Fruit fly (Drosophila melanogaster) whole organism, embryonic: Measurements from ENCODE around the gene CG7906.

Experiments
- Adf1 ChIP-seq: fragments of 200-800 bp; sonication (Bioruptor generic); IDR thresholded peaks from 2 replicates; pipeline ENCODE4 v1.3.6; 2022; ENCODE audit warnings: missing biosample characterization, missing genetic modification characterization
- Blimp-1 ChIP-seq: fragments of 200-800 bp; sonication (Bioruptor generic); optimal IDR thresholded peaks from 3 replicates; lab custom pipeline; 2018; ENCODE audit warnings: missing biosample characterization, missing genetic modification characterization, mild to moderate bottlenecking, moderate library complexity, missing genetic modification reagents
- Bteb2 ChIP-seq: fragments of 200-800 bp; sonication (Bioruptor generic); optimal IDR thresholded peaks from 2 replicates; lab custom pipeline; 2016; ENCODE audit warnings: missing biosample characterization, missing genetic modification characterization
- C15 ChIP-seq: fragments of 200-800 bp; sonication (Bioruptor generic); IDR thresholded peaks from 3 replicates; pipeline ENCODE4 v1.3.6; 2022; ENCODE audit warnings: missing biosample characterization, missing genetic modification characterization
- CG10267 ChIP-seq: fragments of 200-800 bp; sonication (Bioruptor generic); optimal IDR thresholded peaks from 2 replicates; lab custom pipeline; 2018; ENCODE audit warnings: missing biosample characterization, mild to moderate bottlenecking, missing genetic modification characterization, moderate library complexity
- CG10543 ChIP-seq: fragments of 200-800 bp; sonication (Bioruptor generic); optimal IDR thresholded peaks from 3 replicates; lab custom pipeline; 2017; ENCODE audit warnings: missing biosample characterization, mild to moderate bottlenecking, missing genetic modification characterization, moderate library complexity
- CG11504 ChIP-seq: fragments of 200-800 bp; sonication (Bioruptor generic); optimal IDR thresholded peaks from 3 replicates; lab custom pipeline; 2019; ENCODE audit warnings: missing biosample characterization, mild to moderate bottlenecking, missing genetic modification characterization, moderate library complexity
- CG12219 ChIP-seq: fragments of 200-800 bp; sonication (Bioruptor generic); optimal IDR thresholded peaks from 3 replicates; lab custom pipeline; 2018; ENCODE audit warnings: missing biosample characterization, mild to moderate bottlenecking, missing genetic modification characterization
- CG12236 ChIP-seq: fragments of 200-800 bp; sonication (Bioruptor generic); optimal IDR thresholded peaks from 2 replicates; lab custom pipeline; 2016; ENCODE audit warnings: missing biosample characterization, missing genetic modification characterization
- CG12391 ChIP-seq: fragments of 200-800 bp; sonication (Bioruptor generic); optimal IDR thresholded peaks from 3 replicates; lab custom pipeline; 2018; ENCODE audit warnings: missing biosample characterization, mild to moderate bottlenecking, missing genetic modification characterization, moderate library complexity
- CG12744 ChIP-seq: fragments of 200-800 bp; sonication (Bioruptor generic); optimal IDR thresholded peaks from 2 replicates; lab custom pipeline; 2016; ENCODE audit warnings: missing biosample characterization, missing genetic modification characterization
- CG14014 ChIP-seq: fragments of 200-800 bp; sonication (Bioruptor generic); IDR thresholded peaks from 2 replicates; pipeline ENCODE4 v1.3.6; 2022; ENCODE audit warnings: missing biosample characterization, missing genetic modification characterization
- CG14710 ChIP-seq: fragments of 200-800 bp; sonication (Bioruptor generic); optimal IDR thresholded peaks from 3 replicates; lab custom pipeline; 2019; ENCODE audit warnings: missing biosample characterization, mild to moderate bottlenecking, missing genetic modification characterization, moderate library complexity
- CG1529 ChIP-seq: fragments of 200-800 bp; sonication (Bioruptor generic); optimal IDR thresholded peaks from 3 replicates; lab custom pipeline; 2018; ENCODE audit warnings: missing biosample characterization, missing genetic modification characterization
- CG17359 ChIP-seq: fragments of 200-800 bp; sonication (Bioruptor generic); optimal IDR thresholded peaks from 3 replicates; lab custom pipeline; 2018; ENCODE audit warnings: missing biosample characterization, mild to moderate bottlenecking, missing genetic modification characterization, moderate library complexity
- CG17912 ChIP-seq: fragments of 200-800 bp; sonication (Bioruptor generic); optimal IDR thresholded peaks from 2 replicates; lab custom pipeline; 2018; ENCODE audit warnings: missing biosample characterization, mild to moderate bottlenecking, missing genetic modification characterization
- CG18262 ChIP-seq: fragments of 200-800 bp; optimal IDR thresholded peaks from 3 replicates; lab custom pipeline; 2019; ENCODE audit warnings: missing biosample characterization, mild to moderate bottlenecking, missing genetic modification characterization, moderate library complexity
- CG18619 ChIP-seq: fragments of 200-800 bp; sonication (Bioruptor generic); optimal IDR thresholded peaks from 3 replicates; lab custom pipeline; 2017; ENCODE audit warnings: missing biosample characterization, mild to moderate bottlenecking, missing genetic modification characterization
- CG2120 ChIP-seq: fragments of 200-800 bp; sonication (Bioruptor generic); optimal IDR thresholded peaks from 3 replicates; lab custom pipeline; 2016; ENCODE audit warnings: missing biosample characterization, missing genetic modification characterization
- CG2199 ChIP-seq: fragments of 200-800 bp; sonication (Bioruptor generic); IDR thresholded peaks from 3 replicates; pipeline ENCODE4 v1.3.6; 2022; ENCODE audit warnings: missing biosample characterization, missing genetic modification characterization
- CG31441 ChIP-seq: fragments of 200-800 bp; sonication (Bioruptor generic); IDR thresholded peaks from 2 replicates; pipeline ENCODE4 v1.3.6; 2022; ENCODE audit warnings: missing biosample characterization, missing genetic modification characterization
- CG4820 ChIP-seq: fragments of 200-800 bp; sonication (Bioruptor generic); optimal IDR thresholded peaks from 3 replicates; lab custom pipeline; 2016; ENCODE audit warnings: missing biosample characterization, missing genetic modification characterization
- CG5953 ChIP-seq: fragments of 200-800 bp; sonication (Bioruptor generic); IDR thresholded peaks from 2 replicates; pipeline ENCODE4 v1.3.6; 2022; ENCODE audit warnings: missing biosample characterization, missing genetic modification characterization
- CG6254 ChIP-seq: fragments of 200-800 bp; sonication (Bioruptor generic); optimal IDR thresholded peaks from 3 replicates; lab custom pipeline; 2017; ENCODE audit warnings: mild to moderate bottlenecking, missing biosample characterization, missing genetic modification reagents, missing genetic modification characterization
- CG6813 ChIP-seq: fragments of 200-800 bp; sonication (Bioruptor generic); optimal IDR thresholded peaks from 2 replicates; lab custom pipeline; 2017; ENCODE audit warnings: missing biosample characterization, missing genetic modification characterization, mild to moderate bottlenecking, moderate library complexity, missing genetic modification reagents
- CG7963 ChIP-seq: fragments of 200-800 bp; sonication (Bioruptor generic); IDR thresholded peaks from 3 replicates; pipeline ENCODE4 v1.3.6; 2022; ENCODE audit warnings: missing biosample characterization, missing genetic modification characterization; ENCODE audit not compliant: partially characterized antibody
- CG8388 ChIP-seq: fragments of 200-800 bp; sonication (Bioruptor generic); optimal IDR thresholded peaks from 2 replicates; lab custom pipeline; 2019; ENCODE audit warnings: missing biosample characterization, mild to moderate bottlenecking, missing genetic modification characterization, moderate library complexity
- CG8765 ChIP-seq: fragments of 200-800 bp; sonication (Bioruptor generic); IDR thresholded peaks from 2 replicates; pipeline ENCODE4 v1.3.6; 2022; ENCODE audit warnings: missing biosample characterization, missing genetic modification characterization
- CG9215 ChIP-seq: fragments of 200-800 bp; sonication (Bioruptor generic); IDR thresholded peaks from 2 replicates; pipeline ENCODE4 v1.3.6; 2022; ENCODE audit warnings: missing biosample characterization, missing genetic modification characterization
- D19B ChIP-seq: fragments of 200-800 bp; sonication (Bioruptor generic); optimal IDR thresholded peaks from 2 replicates; lab custom pipeline; 2017; ENCODE audit warnings: missing biosample characterization, mild to moderate bottlenecking, missing genetic modification characterization
- E2f1 ChIP-seq: fragments of 200-800 bp; sonication (Bioruptor generic); IDR thresholded peaks from 2 replicates; pipeline ENCODE4 v1.3.6; 2022; ENCODE audit warnings: missing biosample characterization, missing genetic modification characterization
- Gug ChIP-seq: fragments of 200-800 bp; sonication (Bioruptor generic); IDR thresholded peaks from 4 replicates; pipeline ENCODE4 v1.3.6; 2022; ENCODE audit warnings: missing biosample characterization, missing genetic modification characterization
- Nf-YC ChIP-seq: fragments of 200-800 bp; optimal IDR thresholded peaks from 3 replicates; lab custom pipeline; 2019; ENCODE audit warnings: missing biosample characterization, mild to moderate bottlenecking, missing genetic modification characterization, moderate library complexity
- Opbp ChIP-seq: fragments of 200-800 bp; sonication (Bioruptor generic); IDR thresholded peaks from 3 replicates; pipeline ENCODE4 v1.3.6; 2022; ENCODE audit warnings: missing biosample characterization, missing genetic modification characterization; ENCODE audit not compliant: partially characterized antibody
- Spps ChIP-seq: fragments of 200-800 bp; sonication (Bioruptor generic); optimal IDR thresholded peaks from 2 replicates; lab custom pipeline; 2018; ENCODE audit warnings: missing biosample characterization, mild to moderate bottlenecking, missing genetic modification characterization
- Sry-β ChIP-seq: fragments of 200-800 bp; sonication (Bioruptor generic); optimal IDR thresholded peaks from 2 replicates; lab custom pipeline; 2018; ENCODE audit warnings: missing biosample characterization, mild to moderate bottlenecking, missing genetic modification characterization, moderate library complexity
- Xbp1 ChIP-seq: fragments of 200-800 bp; sonication (Bioruptor generic); optimal IDR thresholded peaks from 3 replicates; lab custom pipeline; 2016; ENCODE audit warnings: missing biosample characterization, mild to moderate bottlenecking, missing genetic modification characterization
- fd102C ChIP-seq: fragments of 200-800 bp; sonication (Bioruptor generic); optimal IDR thresholded peaks from 2 replicates; lab custom pipeline; 2018; ENCODE audit warnings: missing biosample characterization, mild to moderate bottlenecking, missing genetic modification characterization, moderate library complexity
- gem ChIP-seq: fragments of 200-800 bp; sonication (Bioruptor generic); optimal IDR thresholded peaks from 2 replicates; lab custom pipeline; 2019; ENCODE audit warnings: missing biosample characterization, mild to moderate bottlenecking, missing genetic modification characterization, moderate library complexity
- gfzf ChIP-seq: fragments of 200-800 bp; sonication (Bioruptor generic); optimal IDR thresholded peaks from 2 replicates; lab custom pipeline; 2016; ENCODE audit warnings: missing biosample characterization, mild to moderate bottlenecking, missing genetic modification characterization, moderate library complexity
- klu ChIP-seq: fragments of 200-800 bp; sonication (Bioruptor generic); IDR thresholded peaks from 2 replicates; pipeline ENCODE4 v1.3.6; 2022; ENCODE audit warnings: missing biosample characterization, missing genetic modification characterization
- kni ChIP-seq: fragments of 200-800 bp; sonication (Bioruptor generic); optimal IDR thresholded peaks from 3 replicates; lab custom pipeline; 2017; ENCODE audit warnings: mild to moderate bottlenecking, missing biosample characterization, missing genetic modification reagents, missing genetic modification characterization
- lilli ChIP-seq: fragments of 200-800 bp; sonication (Bioruptor generic); optimal IDR thresholded peaks from 3 replicates; lab custom pipeline; 2016; ENCODE audit warnings: missing biosample characterization, missing genetic modification characterization
- lmd ChIP-seq: fragments of 200-800 bp; sonication (Bioruptor generic); IDR thresholded peaks from 2 replicates; pipeline ENCODE4 v1.3.6; 2022; ENCODE audit warnings: missing biosample characterization, missing genetic modification characterization
- lola ChIP-seq, 3 experiments: fragments of >200 bp in 2 of 3; fragments of 200-800 bp in 1 of 3; sonication (Bioruptor generic) in 1 of 3; optimal IDR thresholded peaks; 2 replicates each; lab custom pipeline; 2017 to 2019; ENCODE audit warnings: missing biosample characterization in 3 of 3, missing genetic modification characterization in 3 of 3, mild to moderate bottlenecking in 1 of 3, moderate library complexity in 1 of 3
- mld ChIP-seq: fragments of 200-800 bp; sonication (Bioruptor generic); IDR thresholded peaks from 3 replicates; pipeline ENCODE4 v1.3.6; 2022; ENCODE audit warnings: missing biosample characterization, missing genetic modification characterization; ENCODE audit not compliant: partially characterized antibody
- pnt ChIP-seq: fragments of 200-800 bp; sonication (Bioruptor generic); optimal IDR thresholded peaks from 3 replicates; lab custom pipeline; 2016; ENCODE audit warnings: missing biosample characterization, missing genetic modification characterization
- pros ChIP-seq: fragments of 200-800 bp; sonication (Bioruptor generic); optimal IDR thresholded peaks from 3 replicates; lab custom pipeline; 2019; ENCODE audit warnings: missing biosample characterization, mild to moderate bottlenecking, missing genetic modification characterization, moderate library complexity
- slp2 ChIP-seq: fragments of 200-800 bp; sonication (Bioruptor generic); optimal IDR thresholded peaks from 2 replicates; lab custom pipeline; 2016; ENCODE audit warnings: missing biosample characterization, missing genetic modification characterization
- zen ChIP-seq: fragments of 200-800 bp; sonication (Bioruptor generic); optimal IDR thresholded peaks from 3 replicates; lab custom pipeline; 2018; ENCODE audit warnings: missing biosample characterization, mild to moderate bottlenecking, missing genetic modification characterization, moderate library complexity

Gene CG7906

dm6 chr3L:14193962-14194503 lies 42.4 kb upstream of the CG7906 start (continued):
- TF ChIP-seq CG12744 (GFP tag; lab: Kevin White, UChicago) (no peak), CG2199 (GFP tag; lab: Robert Waterston, UW) (0 out of 3 replicates have a peak, but pooled peaks have one; percentile 14), CG8388 (GFP tag; lab: Kevin White, UChicago) (peak; percentile 59), kni (GFP tag; lab: Kevin White, UChicago) (peak; percentile 45), Adf1 (GFP tag; lab: Robert Waterston, UW) (no peak), CG12219 (GFP tag; lab: Kevin White, UChicago) (no peak), mld (GFP tag; lab: Robert Waterston, UW) (no peak), CG14014 (GFP tag; lab: Robert Waterston, UW) (no peak), Sry-β (GFP tag; lab: Kevin White, UChicago) (no peak), CG12391 (tag; lab: Kevin White, UChicago) (peak; percentile 43), pnt (GFP tag; lab: Kevin White, UChicago) (no peak), Nf-YC (tag; lab: Kevin White, UChicago) (no peak), CG14710 (tag; lab: Kevin White, UChicago) (peak; percentile 45), fd102C (peak; percentile 40), D19B (no peak), lmd (no peak), CG4820 (GFP tag; lab: Kevin White, UChicago) (no peak), CG18262 (peak; percentile 45), lola (GFP tag; optimal IDR thresholded peaks at IDR 0.05; lab: Kevin White, UChicago) (peak in 1 of 3 experiments; percentile 27), slp2 (GFP tag; lab: Kevin White, UChicago) (no peak), CG5953 (GFP tag; lab: Robert Waterston, UW) (no peak), CG6254 (peak; percentile 3), CG18619 (no peak), CG9215 (GFP tag; lab: Robert Waterston, UW) (no peak), gem (tag; lab: Kevin White, UChicago) (peak; percentile 61), CG17359 (tag; lab: Kevin White, UChicago) (no peak), CG7963 (GFP tag; lab: Robert Waterston, UW) (no peak), CG2120 (GFP tag; lab: Kevin White, UChicago) (no peak), CG1529 (GFP tag; lab: Kevin White, UChicago) (peak; percentile 28), zen (tag; lab: Kevin White, UChicago) (peak; percentile 19), E2f1 (no peak), Bteb2 (GFP tag; lab: Kevin White, UChicago) (no peak), CG6813 (GFP tag; lab: Kevin White, UChicago) (peak; percentile 33), Opbp (GFP tag; lab: Robert Waterston, UW) (no peak), CG10267 (tag; lab: Kevin White, UChicago) (peak; percentile 40), CG12236 (GFP tag; lab: Kevin White, UChicago) (peak; percentile 8), pros (peak; percentile 7), klu (GFP tag; lab: Robert Waterston, UW) (no peak), Spps (tag; lab: Kevin White, UChicago) (no peak), lilli (no peak), C15 (GFP tag; lab: Robert Waterston, UW) (no peak), CG11504 (tag; lab: Kevin White, UChicago) (peak; percentile 43), CG17912 (GFP tag; lab: Kevin White, UChicago) (no peak), Blimp-1 (GFP tag; lab: Kevin White, UChicago) (peak; percentile 48), Gug (GFP tag; lab: Robert Waterston, UW) (no peak), CG31441 (GFP tag; lab: Robert Waterston, UW) (peak; percentile 50; the same call in 1 of the 2 replicates), CG8765 (GFP tag; lab: Robert Waterston, UW) (no peak), CG10543 (GFP tag; lab: Kevin White, UChicago) (no peak), Xbp1 (no peak), gfzf (GFP tag; lab: Kevin White, UChicago) (no peak)
